Worm (Caenorhabditis elegans): ENCODE data around the gene cyp-37B1.

cyp-37B1 gene

DNA sequence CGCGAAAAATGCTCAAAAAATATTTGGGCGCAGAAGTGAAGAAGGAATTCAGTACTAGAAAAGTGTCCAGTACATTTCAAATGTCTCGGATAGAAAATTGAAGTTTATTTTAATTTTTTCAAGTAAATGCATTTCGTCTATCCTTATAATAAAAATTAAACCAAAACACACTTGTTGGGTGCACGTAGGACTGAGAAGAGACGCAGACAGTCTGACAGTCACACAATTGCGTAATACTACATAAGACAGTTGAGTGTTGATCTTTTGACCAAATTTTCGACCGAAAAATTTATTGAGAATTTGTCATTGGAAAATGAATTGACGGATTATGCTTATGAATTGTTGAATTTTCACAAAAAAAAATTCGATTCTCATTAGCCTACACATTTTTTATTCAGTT lies 31.6 kb downstream of the cyp-37B1 start, which contains the start of gene oac-7:
TSS of gene oac-7 (plus strand) at position 283 of the 400 bp plus-strand sequence.
- TF ChIP-seq R02D3.7 (tag; optimal IDR thresholded peaks at IDR 0.05) (no peak), elt-2 (tag; optimal IDR thresholded peaks at IDR 0.05) (peak; percentile 15)

ce11 chrV:16315004-16315403 lies 37.1 kb downstream of the cyp-37B1 start, which contains the start of gene str-214:
Gene str-214 (plus strand): TSS chrV:16315304.
- no peak for TF ChIP-seq skn-1 (tag; optimal IDR thresholded peaks at IDR 0.05)
- TF ChIP-seq lin-39 (tag; optimal IDR thresholded peaks at IDR 0.05), result no peak
- no peak for TF ChIP-seq zag-1 (tag; optimal IDR thresholded peaks at IDR 0.05)
- no peak for TF ChIP-seq ztf-11 (tag; optimal IDR thresholded peaks at IDR 0.05)
- TF ChIP-seq nhr-43 (tag; optimal IDR thresholded peaks at IDR 0.05; ENCODE audit: poor library complexity, severe bottlenecking), result no peak
- TF ChIP-seq lsy-12 (tag; optimal IDR thresholded peaks at IDR 0.05), result no peak
- TF ChIP-seq egl-5 (tag; optimal IDR thresholded peaks at IDR 0.05), result no peak
- TF ChIP-seq nhr-25 (tag; optimal IDR thresholded peaks at IDR 0.05), result no peak

- TF ChIP-seq elt-2 (tag; optimal IDR thresholded peaks at IDR 0.05), result no peak
- no peak for TF ChIP-seq nfya-1 (tag; optimal IDR thresholded peaks at IDR 0.05; ENCODE audit: insufficient read depth)
- no peak for TF ChIP-seq ztf-4 (tag; optimal IDR thresholded peaks at IDR 0.05)
- no peak for TF ChIP-seq nhr-28 (tag; optimal IDR thresholded peaks at IDR 0.05)
- TF ChIP-seq ceh-28 (tag; optimal IDR thresholded peaks at IDR 0.05), result no peak
- TF ChIP-seq jun-1 (tag; optimal IDR thresholded peaks at IDR 0.05), result no peak
- TF ChIP-seq nhr-12 (tag; optimal IDR thresholded peaks at IDR 0.05), result no peak
- TF ChIP-seq nhr-43 (tag; optimal IDR thresholded peaks at IDR 0.05; ENCODE audit: poor library complexity, severe bottlenecking), result no peak
- TF ChIP-seq fkh-10 (GFP tag; optimal IDR thresholded peaks at IDR 0.05), result no peak
- no peak for TF ChIP-seq tbx-2 (tag; optimal IDR thresholded peaks at IDR 0.05)
- TF ChIP-seq zag-1 (tag; optimal IDR thresholded peaks at IDR 0.05), result no peak
- TF ChIP-seq lin-39 (tag; optimal IDR thresholded peaks at IDR 0.05), result no peak
- no peak for TF ChIP-seq ceh-16 (tag; optimal IDR thresholded peaks at IDR 0.05)
- TF ChIP-seq ceh-9 (tag; optimal IDR thresholded peaks at IDR 0.05), result no peak
- no peak for TF ChIP-seq ceh-82 (tag; optimal IDR thresholded peaks at IDR 0.05)
- no peak for TF ChIP-seq elt-3 (tag; optimal IDR thresholded peaks at IDR 0.05)
- no peak for TF ChIP-seq fkh-2 (tag; optimal IDR thresholded peaks at IDR 0.05)
- no peak for TF ChIP-seq nhr-11 (tag; optimal IDR thresholded peaks at IDR 0.05)
These were observed 39.3 kb downstream of the cyp-37B1 start, which contains the start of gene srh-180 for ce11 chrV:16317244-16317643. Gene srh-180 (plus strand): TSS chrV:16317544.

- TF ChIP-seq mml-1 (tag; optimal IDR thresholded peaks at IDR 0.05), result no peak
- TF ChIP-seq ama-1 (optimal IDR thresholded peaks at IDR 0.05), result no peak
- no peak for TF ChIP-seq ceh-82 (tag; optimal IDR thresholded peaks at IDR 0.05)
- no peak for TF ChIP-seq unc-62 (GFP tag; optimal IDR thresholded peaks at IDR 0.05)
- TF ChIP-seq R02D3.7 (tag; optimal IDR thresholded peaks at IDR 0.05), result no peak
- no peak for TF ChIP-seq lin-15B (tag; optimal IDR thresholded peaks at IDR 0.05)
- TF ChIP-seq hmg-11 (tag; optimal IDR thresholded peaks at IDR 0.05), result no peak
- TF ChIP-seq ztf-11 (tag; optimal IDR thresholded peaks at IDR 0.05), result no peak
- TF ChIP-seq ceh-28 (tag; optimal IDR thresholded peaks at IDR 0.05), result no peak
- no peak for TF ChIP-seq sea-2 (GFP tag; optimal IDR thresholded peaks at IDR 0.05)
- no peak for TF ChIP-seq ztf-4 (tag; optimal IDR thresholded peaks at IDR 0.05)
- TF ChIP-seq egl-27 (tag; optimal IDR thresholded peaks at IDR 0.05), result no peak
These were observed 44.2 kb downstream of the cyp-37B1 start for ce11 chrV:16322155-16322554.

DNA sequence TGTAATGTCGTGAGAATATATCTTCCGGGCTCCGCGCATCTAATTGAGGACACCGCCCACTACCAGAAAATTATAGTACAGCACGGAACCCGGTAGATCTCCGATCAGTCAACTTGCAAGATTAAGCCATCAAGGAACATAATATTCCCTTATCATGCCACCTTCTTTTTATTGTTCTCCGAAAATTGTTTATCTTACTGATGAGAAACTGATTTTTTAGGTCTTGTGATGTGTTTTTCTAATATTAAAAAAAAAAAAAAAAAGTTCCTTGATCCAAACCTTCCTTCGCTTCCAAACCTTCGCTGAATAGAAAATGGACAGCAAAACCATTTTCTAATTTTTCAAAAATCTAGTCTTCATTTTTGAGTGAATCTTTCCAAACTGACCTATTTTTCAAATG lies 50.9 kb downstream of the cyp-37B1 start, which contains the start of gene F57G8.7:
TSS of gene F57G8.7 (plus strand) at position 301 of the 400 bp plus-strand sequence.
- TF ChIP-seq fkh-2 (tag; optimal IDR thresholded peaks at IDR 0.05) (no peak), aly-2 (tag; optimal IDR thresholded peaks at IDR 0.05) (no peak), nhr-25 (tag; optimal IDR thresholded peaks at IDR 0.05) (no peak), hmg-11 (tag; optimal IDR thresholded peaks at IDR 0.05) (no peak)
